Worm (Caenorhabditis elegans) whole organism, L4 larva: ENCODE measurements around the gene peli-1.

Experiments
- F44E2.7 ChIP-seq: fragments of 200-800 bp; sonication (Bioruptor generic); IDR thresholded peaks from 2 replicates; pipeline ENCODE4 v2.1.2; 2022; ENCODE audit warnings: missing genetic modification characterization, missing compliant biosample characterization
- R02D3.7 ChIP-seq: fragments of 150-350 bp; sonication (generic microtip); optimal IDR thresholded peaks from 3 replicates; lab custom pipeline; 2014; ENCODE audit warnings: missing biosample characterization, missing genetic modification characterization
- Y48G9A.11 ChIP-seq: fragments of 200-800 bp; sonication (Bioruptor generic); IDR thresholded peaks from 2 replicates; pipeline ENCODE4 v1.3.6; 2022; ENCODE audit warnings: missing genetic modification reagents, missing genetic modification characterization, missing compliant biosample characterization
- ctbp-1 ChIP-seq: fragments of 200-800 bp; sonication (Bioruptor generic); IDR thresholded peaks from 2 replicates; pipeline ENCODE4 v1.3.6; 2022; ENCODE audit warnings: missing genetic modification reagents, missing genetic modification characterization, missing compliant biosample characterization
- daf-16 ChIP-seq, 3 experiments: sonication (generic microtip); optimal IDR thresholded peaks; 2 replicates each; lab custom pipeline; 2016 to 2017; ENCODE audit warnings: missing genetic modification characterization in 3 of 3, missing genetic modification reagents in 3 of 3, mild to moderate bottlenecking in 2 of 3, missing compliant biosample characterization in 2 of 3, missing biosample characterization in 1 of 3, moderate library complexity in 1 of 3
- daf-8 ChIP-seq: fragments of 200-800 bp; sonication (Bioruptor generic); IDR thresholded peaks from 2 replicates; pipeline ENCODE4 v1.3.6; 2022; ENCODE audit warnings: missing genetic modification characterization, missing compliant biosample characterization
- dmd-8 ChIP-seq: fragments of 200-800 bp; sonication (Bioruptor generic); IDR thresholded peaks from 2 replicates; pipeline ENCODE4 v1.3.6; 2022; ENCODE audit warnings: missing genetic modification characterization, missing compliant biosample characterization
- hmg-1.1 ChIP-seq: fragments of 200-800 bp; sonication (Bioruptor generic); IDR thresholded peaks from 2 replicates; pipeline ENCODE4 v1.3.6; 2022; ENCODE audit warnings: missing genetic modification reagents, missing genetic modification characterization, missing compliant biosample characterization
- lin-15B ChIP-seq: fragments of 150-350 bp; sonication (generic microtip); optimal IDR thresholded peaks from 3 replicates; lab custom pipeline; 2014; ENCODE audit warnings: missing biosample characterization, missing genetic modification characterization
- nhr-237 ChIP-seq: sonication (generic microtip); optimal IDR thresholded peaks from 2 replicates; lab custom pipeline; 2017; ENCODE audit warnings: missing biosample characterization, missing genetic modification characterization
- nhr-28 ChIP-seq: fragments of 150-350 bp; optimal IDR thresholded peaks from 2 replicates; lab custom pipeline; 2014; ENCODE audit warnings: missing biosample characterization, missing genetic modification characterization
- nhr-48 ChIP-seq: sonication (generic microtip); optimal IDR thresholded peaks from 2 replicates; lab custom pipeline; 2016; ENCODE audit warnings: mild to moderate bottlenecking, missing genetic modification characterization, missing compliant biosample characterization
- nhr-76 ChIP-seq: fragments of 150-350 bp; optimal IDR thresholded peaks from 2 replicates; lab custom pipeline; 2014; ENCODE audit warnings: missing biosample characterization, missing genetic modification characterization
- pha-4 ChIP-seq, 2 experiments: fragments of 150-350 bp in 1 of 2; fragments of 200-800 bp in 1 of 2; sonication (Bioruptor generic) in 1 of 2; IDR thresholded peaks in 1 of 2; optimal IDR thresholded peaks in 1 of 2; 2 replicates each; pipeline versions ENCODE4 v1.3.6 to Lab custom; 2014 to 2022; ENCODE audit warnings: missing genetic modification characterization in 2 of 2, missing genetic modification reagents in 2 of 2, missing biosample characterization in 1 of 2, missing compliant biosample characterization in 1 of 2
- pqm-1 ChIP-seq: sonication (generic microtip); optimal IDR thresholded peaks from 2 replicates; lab custom pipeline; 2017; ENCODE audit warnings: missing biosample characterization, missing genetic modification characterization
- rbr-2 ChIP-seq: sonication (generic microtip); optimal IDR thresholded peaks from 2 replicates; lab custom pipeline; 2016; ENCODE audit warnings: missing genotype, missing genetic modification characterization, missing compliant biosample characterization
- set-16 ChIP-seq: fragments of 200-800 bp; sonication (Bioruptor generic); IDR thresholded peaks from 2 replicates; pipeline ENCODE4 v1.3.6; 2022; ENCODE audit warnings: missing genetic modification reagents, missing genetic modification characterization, missing compliant biosample characterization
- snpc-4 ChIP-seq: fragments of 150-350 bp; optimal IDR thresholded peaks from 2 replicates; lab custom pipeline; 2014; ENCODE audit warnings: missing biosample characterization, missing genetic modification characterization
- tag-97 ChIP-seq: fragments of 200-800 bp; sonication (Bioruptor generic); IDR thresholded peaks from 2 replicates; pipeline ENCODE4 v1.3.6; 2022; ENCODE audit warnings: missing genetic modification characterization, missing compliant biosample characterization
- zfp-2 ChIP-seq: sonication (generic microtip); optimal IDR thresholded peaks from 2 replicates; lab custom pipeline; 2016; ENCODE audit warnings: mild to moderate bottlenecking, missing genetic modification characterization, missing compliant biosample characterization

Gene peli-1

ce11 chrV:5756193-5756592 lies 50.6 kb downstream of the peli-1 start, which contains the start of gene C53A3.3:
C53A3.3 (plus strand) TSS chrV:5756493.
- TF ChIP-seq nhr-28 (tag; lab: Kevin White, UChicago) (no peak), dmd-8 (no peak), nhr-237 (tag; lab: Kevin White, UChicago) (no peak)

- TF ChIP-seq zfp-2 (tag; lab: Kevin White, UChicago): no peak
- TF ChIP-seq ctbp-1 (GFP tag; lab: Robert Waterston, UW): no peak
- no peak for TF ChIP-seq Y48G9A.11 (GFP tag; lab: Robert Waterston, UW)
- no peak for TF ChIP-seq R02D3.7 (tag; lab: Kevin White, UChicago)
- no peak for TF ChIP-seq hmg-1.1 (GFP tag; lab: Robert Waterston, UW)
- TF ChIP-seq tag-97 (GFP tag; lab: Robert Waterston, UW): no peak
- no peak for TF ChIP-seq nhr-237 (tag; lab: Kevin White, UChicago)
- TF ChIP-seq lin-15B: no peak
- TF ChIP-seq, all 104 proteins: peak for 0
Measured at ce11 chrV:5758780-5759179, 53.2 kb downstream of the peli-1 start, which contains the start of gene C53A3.4. C53A3.4 (minus strand) TSS chrV:5758880.

ce11 chrV:5760132-5760531 lies 54.5 kb downstream of the peli-1 start, which contains the start of gene C53A3.1:
C53A3.1 (minus strand) TSS chrV:5760232.
- no peak for TF ChIP-seq rbr-2 (tag; lab: Kevin White, UChicago)
- no peak for TF ChIP-seq nhr-28 (tag; lab: Kevin White, UChicago)
- TF ChIP-seq daf-8: no peak
- no peak for TF ChIP-seq nhr-76 (tag; lab: Kevin White, UChicago)
- TF ChIP-seq F44E2.7 (GFP tag; lab: Robert Waterston, UW): no peak
- no peak for TF ChIP-seq pha-4 (GFP tag; IDR thresholded peaks at IDR 0.05; lab: Robert Waterston, UW)
- TF ChIP-seq pha-4 (tag; optimal IDR thresholded peaks at IDR 0.05; lab: Kevin White, UChicago): no peak
- TF ChIP-seq snpc-4 (tag; lab: Kevin White, UChicago): no peak
- no peak for TF ChIP-seq nhr-48 (tag; lab: Kevin White, UChicago)
- TF ChIP-seq pqm-1 (tag; lab: Kevin White, UChicago): no peak
- no peak for TF ChIP-seq set-16 (GFP tag; lab: Robert Waterston, UW)
- no peak for TF ChIP-seq daf-16 (GFP tag; optimal IDR thresholded peaks at IDR 0.05; lab: Kevin White, UChicago)
- no peak for TF ChIP-seq daf-16 (tag; optimal IDR thresholded peaks at IDR 0.05; lab: Kevin White, UChicago)
